Fruit fly (Drosophila melanogaster) whole organism, embryonic: ENCODE results near the gene RpS3.
A peak's percentile ranks its signal among the peaks of the same experiment; 100 is the strongest.

ENCODE experiments used
- Ada2b ChIP-seq: fragments of 200-800 bp; sonication (Bioruptor generic); IDR thresholded peaks from 2 replicates; pipeline ENCODE4 v1.3.6; 2022; ENCODE audit warnings: missing biosample characterization, missing genetic modification characterization
- BEAF-32 ChIP-seq: fragments of 200-800 bp; sonication (Bioruptor generic); optimal IDR thresholded peaks from 3 replicates; lab custom pipeline; 2017; ENCODE audit warnings: missing biosample characterization, missing genetic modification characterization, mild to moderate bottlenecking, moderate library complexity, missing genetic modification reagents
- BtbVII ChIP-seq: fragments of 200-800 bp; sonication (Bioruptor generic); optimal IDR thresholded peaks from 3 replicates; lab custom pipeline; 2017; ENCODE audit warnings: missing biosample characterization, mild to moderate bottlenecking, missing genetic modification characterization
- CG10267 ChIP-seq: fragments of 200-800 bp; sonication (Bioruptor generic); optimal IDR thresholded peaks from 2 replicates; lab custom pipeline; 2018; ENCODE audit warnings: missing biosample characterization, mild to moderate bottlenecking, missing genetic modification characterization, moderate library complexity
- CG10366 ChIP-seq: fragments of 200-800 bp; sonication (Bioruptor generic); IDR thresholded peaks from 2 replicates; pipeline ENCODE4 v1.3.6; 2022; ENCODE audit warnings: missing biosample characterization, missing genetic modification characterization
- CG10431 ChIP-seq: fragments of 200-800 bp; sonication (Bioruptor generic); optimal IDR thresholded peaks from 3 replicates; lab custom pipeline; 2018; ENCODE audit warnings: missing biosample characterization, mild to moderate bottlenecking, missing genetic modification characterization
- CG12104 ChIP-seq: fragments of 200-800 bp; sonication (Bioruptor generic); optimal IDR thresholded peaks from 3 replicates; lab custom pipeline; 2016; ENCODE audit warnings: missing biosample characterization, missing genetic modification characterization
- CG12299 ChIP-seq: fragments of 200-800 bp; sonication (Bioruptor generic); optimal IDR thresholded peaks from 2 replicates; lab custom pipeline; 2018; ENCODE audit warnings: missing biosample characterization, mild to moderate bottlenecking, missing genetic modification characterization
- CG12942 ChIP-seq: fragments of 200-800 bp; sonication (Bioruptor generic); optimal IDR thresholded peaks from 3 replicates; lab custom pipeline; 2016; ENCODE audit warnings: missing biosample characterization, missing genetic modification characterization
- CG1647 ChIP-seq: fragments of 200-800 bp; sonication (Bioruptor generic); optimal IDR thresholded peaks from 3 replicates; lab custom pipeline; 2016; ENCODE audit warnings: missing biosample characterization, missing genetic modification characterization
- CG17186 ChIP-seq: fragments of 200-800 bp; sonication (Bioruptor generic); optimal IDR thresholded peaks from 3 replicates; lab custom pipeline; 2017; ENCODE audit warnings: missing biosample characterization, missing genetic modification reagents, missing genetic modification characterization
- CG18011 ChIP-seq: fragments of 200-800 bp; sonication (Bioruptor generic); optimal IDR thresholded peaks from 2 replicates; lab custom pipeline; 2017; ENCODE audit warnings: missing biosample characterization, missing genetic modification characterization, mild to moderate bottlenecking, moderate library complexity, missing genotype
- CG18599 ChIP-seq: fragments of 200-800 bp; sonication (Bioruptor generic); optimal IDR thresholded peaks from 3 replicates; lab custom pipeline; 2017; ENCODE audit warnings: missing biosample characterization, missing genetic modification characterization, mild to moderate bottlenecking, moderate library complexity, missing genetic modification reagents
- CG18764 ChIP-seq: fragments of 200-800 bp; sonication (Bioruptor generic); optimal IDR thresholded peaks from 3 replicates; lab custom pipeline; 2016; ENCODE audit warnings: missing biosample characterization, missing genetic modification characterization
- CG2129 ChIP-seq: fragments of 200-800 bp; sonication (Bioruptor generic); IDR thresholded peaks from 2 replicates; pipeline ENCODE4 v1.3.6; 2022; ENCODE audit warnings: missing biosample characterization, missing genetic modification characterization; ENCODE audit not compliant: partially characterized antibody
- CG2712 ChIP-seq: fragments of 200-800 bp; optimal IDR thresholded peaks from 3 replicates; lab custom pipeline; 2019; ENCODE audit warnings: missing biosample characterization, mild to moderate bottlenecking, missing genetic modification characterization, moderate library complexity
- CG30431 ChIP-seq: fragments of 200-800 bp; sonication (Bioruptor generic); optimal IDR thresholded peaks from 2 replicates; lab custom pipeline; 2017; ENCODE audit warnings: missing biosample characterization, missing genetic modification characterization
- CoRest ChIP-seq: fragments of 200-800 bp; sonication (Bioruptor generic); optimal IDR thresholded peaks from 3 replicates; lab custom pipeline; 2018; ENCODE audit warnings: missing biosample characterization, mild to moderate bottlenecking, missing genetic modification characterization, moderate library complexity
- Deaf1 ChIP-seq: fragments of 200-800 bp; optimal IDR thresholded peaks from 3 replicates; lab custom pipeline; 2019; ENCODE audit warnings: missing biosample characterization, mild to moderate bottlenecking, missing genetic modification characterization, moderate library complexity
- Dfd ChIP-seq, 2 experiments: fragments of >200 bp; optimal IDR thresholded peaks; 2 replicates each; lab custom pipeline; 2017; ENCODE audit warnings: missing biosample characterization in 2 of 2, missing genetic modification characterization in 2 of 2
- Dip3 ChIP-seq: fragments of 200-800 bp; sonication (Bioruptor generic); optimal IDR thresholded peaks from 3 replicates; lab custom pipeline; 2016; ENCODE audit warnings: missing biosample characterization, missing genetic modification characterization
- Max ChIP-seq: fragments of 200-800 bp; sonication (Bioruptor generic); optimal IDR thresholded peaks from 2 replicates; lab custom pipeline; 2016; ENCODE audit warnings: missing biosample characterization, mild to moderate bottlenecking, missing genetic modification characterization
- Nf-YA ChIP-seq: fragments of 200-800 bp; sonication (Bioruptor generic); IDR thresholded peaks from 2 replicates; pipeline ENCODE4 v1.3.6; 2022; ENCODE audit warnings: missing biosample characterization, missing genetic modification characterization
- Opbp ChIP-seq: fragments of 200-800 bp; sonication (Bioruptor generic); IDR thresholded peaks from 3 replicates; pipeline ENCODE4 v1.3.6; 2022; ENCODE audit warnings: missing biosample characterization, missing genetic modification characterization; ENCODE audit not compliant: partially characterized antibody
- Pdp1 ChIP-seq, 2 experiments: fragments of 200-800 bp; sonication (Bioruptor generic); optimal IDR thresholded peaks; 3 replicates each; lab custom pipeline; 2016; ENCODE audit warnings: missing biosample characterization in 2 of 2, missing genetic modification characterization in 2 of 2, mild to moderate bottlenecking in 1 of 2, moderate library complexity in 1 of 2
- Ptx1 ChIP-seq: fragments of 200-800 bp; sonication (Bioruptor generic); IDR thresholded peaks from 2 replicates; pipeline ENCODE4 v1.3.6; 2022; ENCODE audit warnings: missing biosample characterization, missing genetic modification characterization
- ab ChIP-seq: fragments of 200-800 bp; sonication (Bioruptor generic); optimal IDR thresholded peaks from 2 replicates; lab custom pipeline; 2016; ENCODE audit warnings: missing biosample characterization, missing genetic modification characterization
- bbx ChIP-seq: fragments of 200-800 bp; sonication (Bioruptor generic); IDR thresholded peaks from 2 replicates; pipeline ENCODE4 v1.3.6; 2022; ENCODE audit warnings: missing biosample characterization, missing genetic modification characterization; ENCODE audit not compliant: partially characterized antibody
- ci ChIP-seq: fragments of 200-800 bp; sonication (Bioruptor generic); IDR thresholded peaks from 3 replicates; pipeline ENCODE4 v1.3.6; 2022; ENCODE audit warnings: missing biosample characterization, missing genetic modification characterization
- dysf ChIP-seq: fragments of 200-800 bp; sonication (Bioruptor generic); IDR thresholded peaks from 3 replicates; pipeline ENCODE4 v1.3.6; 2022; ENCODE audit warnings: missing biosample characterization, missing genetic modification characterization
- eyg ChIP-seq: fragments of 200-800 bp; sonication (Bioruptor generic); optimal IDR thresholded peaks from 3 replicates; lab custom pipeline; 2016; ENCODE audit warnings: missing biosample characterization, missing genetic modification characterization
- gcm ChIP-seq: fragments of 200-800 bp; sonication (Bioruptor generic); optimal IDR thresholded peaks from 2 replicates; lab custom pipeline; 2019; ENCODE audit warnings: missing biosample characterization, mild to moderate bottlenecking, missing genetic modification characterization, moderate library complexity
- gem ChIP-seq: fragments of 200-800 bp; sonication (Bioruptor generic); optimal IDR thresholded peaks from 2 replicates; lab custom pipeline; 2019; ENCODE audit warnings: missing biosample characterization, mild to moderate bottlenecking, missing genetic modification characterization, moderate library complexity
- hb ChIP-seq: fragments of 200-800 bp; sonication (Bioruptor generic); IDR thresholded peaks from 3 replicates; pipeline ENCODE4 v1.3.6; 2022; ENCODE audit warnings: missing biosample characterization, missing genetic modification characterization; ENCODE audit not compliant: partially characterized antibody
- jing ChIP-seq: fragments of 200-800 bp; sonication (Bioruptor generic); optimal IDR thresholded peaks from 2 replicates; lab custom pipeline; 2018; ENCODE audit warnings: missing biosample characterization, mild to moderate bottlenecking, missing genetic modification characterization
- oc ChIP-seq: fragments of 200-800 bp; sonication (Bioruptor generic); optimal IDR thresholded peaks from 2 replicates; lab custom pipeline; 2018; ENCODE audit warnings: missing biosample characterization, mild to moderate bottlenecking, missing genetic modification characterization, moderate library complexity
- p53 ChIP-seq: fragments of 200-800 bp; sonication (Bioruptor generic); optimal IDR thresholded peaks from 2 replicates; lab custom pipeline; 2016; ENCODE audit warnings: missing biosample characterization, missing genetic modification characterization
- pb ChIP-seq: fragments of 200-800 bp; sonication (Bioruptor generic); optimal IDR thresholded peaks from 3 replicates; lab custom pipeline; 2016; ENCODE audit warnings: missing biosample characterization, missing genetic modification characterization
- pita ChIP-seq: fragments of 200-800 bp; sonication (Bioruptor generic); optimal IDR thresholded peaks from 2 replicates; lab custom pipeline; 2017; ENCODE audit warnings: missing biosample characterization, mild to moderate bottlenecking, missing genetic modification characterization
- seq ChIP-seq: fragments of 200-800 bp; sonication (Bioruptor generic); IDR thresholded peaks from 2 replicates; pipeline ENCODE4 v1.3.6; 2022; ENCODE audit warnings: missing biosample characterization, missing genetic modification characterization
- sr ChIP-seq: fragments of 200-800 bp; sonication (Bioruptor generic); IDR thresholded peaks from 3 replicates; pipeline ENCODE4 v1.3.6; 2022; ENCODE audit warnings: missing biosample characterization, missing genetic modification characterization
- stc ChIP-seq: fragments of 200-800 bp; sonication (Bioruptor generic); IDR thresholded peaks from 2 replicates; pipeline ENCODE4 v1.3.6; 2022; ENCODE audit warnings: missing biosample characterization, missing genetic modification characterization
- stwl ChIP-seq: fragments of 200-800 bp; sonication (Bioruptor generic); optimal IDR thresholded peaks from 3 replicates; lab custom pipeline; 2018; ENCODE audit warnings: missing biosample characterization, mild to moderate bottlenecking, missing genetic modification characterization, moderate library complexity
- tna ChIP-seq: fragments of 200-800 bp; sonication (Bioruptor generic); IDR thresholded peaks from 2 replicates; pipeline ENCODE4 v1.3.6; 2022; ENCODE audit warnings: missing biosample characterization, missing genetic modification characterization; ENCODE audit not compliant: partially characterized antibody
- trh ChIP-seq: fragments of 200-800 bp; sonication (Bioruptor generic); optimal IDR thresholded peaks from 2 replicates; lab custom pipeline; 2016; ENCODE audit warnings: missing biosample characterization, missing genetic modification characterization
- tup ChIP-seq: fragments of 200-800 bp; sonication (Bioruptor generic); optimal IDR thresholded peaks from 2 replicates; lab custom pipeline; 2016; ENCODE audit warnings: missing biosample characterization, mild to moderate bottlenecking, missing genetic modification characterization, moderate library complexity
- vnd ChIP-seq: fragments of 200-800 bp; sonication (Bioruptor generic); IDR thresholded peaks from 3 replicates; pipeline ENCODE4 v1.3.6; 2022; ENCODE audit warnings: missing biosample characterization, missing genetic modification characterization; ENCODE audit not compliant: partially characterized antibody
- wor ChIP-seq: fragments of 200-800 bp; sonication (Bioruptor generic); IDR thresholded peaks from 2 replicates; pipeline ENCODE4 v1.3.6; 2022; ENCODE audit warnings: missing biosample characterization, missing genetic modification characterization

Gene RpS3

dm6 chr3R:23355829-23356738 is 2.5 kb upstream of the RpS3 start, which contains the start of the genes ATPsynCF6 and Sec13 (continued):
- TF ChIP-seq hb = peak; percentile 85
- peak; percentile 25 to 99 for TF ChIP-seq Pdp1 (GFP tag; optimal IDR thresholded peaks at IDR 0.05; lab: Kevin White, UChicago)
- no peak for TF ChIP-seq CG1647
- TF ChIP-seq CoRest = peak; percentile 56
- TF ChIP-seq BEAF-32 (GFP tag; lab: Kevin White, UChicago) = peak; percentile 87
- peak; percentile 56 for TF ChIP-seq CG10267 (tag; lab: Kevin White, UChicago)
- TF ChIP-seq stc = peak; percentile 38; the same call in 1 of the 2 replicates
- no peak for TF ChIP-seq CG12299 (tag; lab: Kevin White, UChicago)
- TF ChIP-seq tup (GFP tag; lab: Kevin White, UChicago) = no peak
- TF ChIP-seq CG10431 (GFP tag; lab: Kevin White, UChicago) = no peak
- peak; percentile 73 for TF ChIP-seq stwl (tag; lab: Kevin White, UChicago)
- no peak for TF ChIP-seq sr (GFP tag; lab: Robert Waterston, UW)
- TF ChIP-seq Ada2b (GFP tag; lab: Robert Waterston, UW) = peak; percentile 66
- TF ChIP-seq gcm (GFP tag; lab: Kevin White, UChicago) = no peak
- peak; percentile 100 for TF ChIP-seq CG2712 (tag; lab: Kevin White, UChicago)
- peak; percentile 97 for TF ChIP-seq bbx (GFP tag; lab: Robert Waterston, UW)
- TF ChIP-seq jing = no peak
- TF ChIP-seq vnd (GFP tag; lab: Robert Waterston, UW) = peak; percentile 90
- no peak for TF ChIP-seq trh (GFP tag; lab: Kevin White, UChicago)
- peak; percentile 7 for TF ChIP-seq CG12942 (GFP tag; lab: Kevin White, UChicago)
- TF ChIP-seq dysf (GFP tag; lab: Robert Waterston, UW) = peak; percentile 69; the same call in 2 of the 3 replicates
- no peak for TF ChIP-seq Nf-YA
- TF ChIP-seq pb = no peak
- TF ChIP-seq CG18599 (GFP tag; lab: Kevin White, UChicago) = peak; percentile 66
- peak; percentile 43 for TF ChIP-seq CG18764
- TF ChIP-seq Dfd (GFP tag; optimal IDR thresholded peaks at IDR 0.05; lab: Kevin White, UChicago) = no peak
- TF ChIP-seq eyg (GFP tag; lab: Kevin White, UChicago) = no peak
- TF ChIP-seq Ptx1 (GFP tag; lab: Robert Waterston, UW) = peak; percentile 66
- TF ChIP-seq ci = peak; percentile 60
- TF ChIP-seq CG10366 = peak; percentile 44
- peak; percentile 15 for TF ChIP-seq CG17186 (GFP tag; lab: Kevin White, UChicago)
- peak; percentile 3 for TF ChIP-seq Deaf1 (tag; lab: Kevin White, UChicago)
- TF ChIP-seq p53 (GFP tag; lab: Kevin White, UChicago) = no peak
- TF ChIP-seq gem (tag; lab: Kevin White, UChicago) = peak; percentile 71
- no peak for TF ChIP-seq CG18011 (GFP tag; lab: Kevin White, UChicago)
- peak; percentile 95 for TF ChIP-seq Opbp (GFP tag; lab: Robert Waterston, UW)
- TF ChIP-seq oc = no peak
- peak; percentile 73 for TF ChIP-seq CG12104 (GFP tag; lab: Kevin White, UChicago)
- peak; percentile 5 for TF ChIP-seq CG30431 (GFP tag; lab: Kevin White, UChicago)
- TF ChIP-seq BtbVII (GFP tag; lab: Kevin White, UChicago) = no peak
- peak; percentile 44 for TF ChIP-seq Max (GFP tag; lab: Kevin White, UChicago)
- TF ChIP-seq tna (GFP tag; lab: Robert Waterston, UW) = peak; percentile 83
- TF ChIP-seq wor (GFP tag; lab: Robert Waterston, UW) = no peak
- no peak for TF ChIP-seq ab
- no peak for TF ChIP-seq pita (GFP tag; lab: Kevin White, UChicago)
- peak; percentile 87 for TF ChIP-seq CG2129 (GFP tag; lab: Robert Waterston, UW)
- TF ChIP-seq Dip3 (GFP tag; lab: Kevin White, UChicago) = no peak
- peak; percentile 47 for TF ChIP-seq seq (GFP tag; lab: Robert Waterston, UW)
